Worm (Caenorhabditis elegans) whole organism, L1 larva: ENCODE data around the gene rack-1.

Experiments used
- C04F5.9 ChIP-seq: sonication (generic microtip); optimal IDR thresholded peaks from 2 replicates; lab custom pipeline; 2016; ENCODE audit warnings: missing genetic modification characterization, missing compliant biosample characterization
- C16A3.4 ChIP-seq: fragments of 150-350 bp; optimal IDR thresholded peaks from 2 replicates; lab custom pipeline; 2014; ENCODE audit warnings: missing biosample characterization, missing genetic modification characterization
- C34B4.2 ChIP-seq: sonication (generic microtip); optimal IDR thresholded peaks from 2 replicates; lab custom pipeline; 2017; ENCODE audit warnings: mild to moderate bottlenecking, missing genetic modification characterization, missing compliant biosample characterization
- F16B12.6 ChIP-seq: fragments of 150-350 bp; optimal IDR thresholded peaks from 2 replicates; lab custom pipeline; 2014; ENCODE audit warnings: missing biosample characterization, missing genetic modification characterization
- Y116A8C.19 ChIP-seq: sonication (generic microtip); optimal IDR thresholded peaks from 2 replicates; lab custom pipeline; 2016; ENCODE audit warnings: missing compliant biosample characterization, missing genetic modification characterization, borderline replicate concordance
- aly-2 ChIP-seq: fragments of 150-350 bp; optimal IDR thresholded peaks from 2 replicates; lab custom pipeline; 2014; ENCODE audit warnings: missing biosample characterization, missing genetic modification characterization
- ceh-63 ChIP-seq: fragments of 200-800 bp; sonication (Bioruptor generic); optimal IDR thresholded peaks from 2 replicates; lab custom pipeline; 2018; ENCODE audit warnings: mild to moderate bottlenecking, missing genetic modification characterization, missing compliant biosample characterization
- ceh-8 ChIP-seq: fragments of 200-800 bp; sonication (Bioruptor generic); optimal IDR thresholded peaks from 2 replicates; lab custom pipeline; 2018; ENCODE audit warnings: mild to moderate bottlenecking, missing genetic modification characterization, moderate library complexity, missing compliant biosample characterization
- ceh-82 ChIP-seq, 3 experiments: fragments of 150-350 bp in 1 of 3; sonication (generic microtip) in 2 of 3; optimal IDR thresholded peaks; 2 replicates each; lab custom pipeline; 2014 to 2017; ENCODE audit warnings: missing biosample characterization in 3 of 3, missing genetic modification characterization in 3 of 3
- ceh-88 ChIP-seq: fragments of 200-800 bp; sonication (Bioruptor generic); IDR thresholded peaks from 2 replicates; pipeline ENCODE4 v1.3.6; 2022; ENCODE audit warnings: missing genetic modification characterization, missing compliant biosample characterization
- ceh-90 ChIP-seq: sonication (generic microtip); optimal IDR thresholded peaks from 2 replicates; lab custom pipeline; 2016; ENCODE audit warnings: missing genetic modification characterization, missing compliant biosample characterization
- dpl-1 ChIP-seq, 3 experiments: fragments of 150-350 bp in 2 of 3; sonication (generic microtip) in 1 of 3; optimal IDR thresholded peaks; 2 replicates each; lab custom pipeline; 2014 to 2017; ENCODE audit warnings: missing biosample characterization in 3 of 3, missing genetic modification characterization in 3 of 3, missing genetic modification reagents in 3 of 3
- egl-13 ChIP-seq: sonication (generic microtip); optimal IDR thresholded peaks from 2 replicates; lab custom pipeline; 2016; ENCODE audit warnings: missing genotype, missing genetic modification reagents, missing genetic modification characterization, missing compliant biosample characterization
- elt-3 ChIP-seq, 6 experiments: fragments of 150-350 bp in 1 of 6; sonication (generic microtip); optimal IDR thresholded peaks; 2 replicates each; lab custom pipeline; 2017 to 2018; ENCODE audit warnings: missing biosample characterization in 6 of 6, missing genetic modification characterization in 6 of 6, inconsistent platforms in 1 of 6
- ets-5 ChIP-seq: fragments of 200-800 bp; sonication (Bioruptor generic); IDR thresholded peaks from 2 replicates; pipeline ENCODE4 v1.3.6; 2022; ENCODE audit warnings: missing genetic modification characterization, missing compliant biosample characterization
- fkh-10 ChIP-seq: sonication (generic microtip); optimal IDR thresholded peaks from 2 replicates; lab custom pipeline; 2017; ENCODE audit warnings: missing biosample characterization, missing genetic modification reagents, missing genetic modification characterization
- hlh-4 ChIP-seq: sonication (generic microtip); optimal IDR thresholded peaks from 2 replicates; lab custom pipeline; 2016; ENCODE audit warnings: mild to moderate bottlenecking, missing genetic modification characterization, missing compliant biosample characterization
- hpl-2 ChIP-seq: fragments of 150-350 bp; optimal IDR thresholded peaks from 2 replicates; lab custom pipeline; 2014; ENCODE audit warnings: missing biosample characterization, missing genetic modification reagents, missing genetic modification characterization
- irx-1 ChIP-seq: sonication (generic microtip); optimal IDR thresholded peaks from 2 replicates; lab custom pipeline; 2016; ENCODE audit warnings: missing genetic modification characterization, missing compliant biosample characterization
- lin-13 ChIP-seq: fragments of 150-350 bp; optimal IDR thresholded peaks from 2 replicates; lab custom pipeline; 2014; ENCODE audit warnings: missing biosample characterization, missing genetic modification reagents, missing genetic modification characterization
- lin-15B ChIP-seq: fragments of 150-350 bp; sonication (generic microtip); optimal IDR thresholded peaks from 3 replicates; lab custom pipeline; 2014; ENCODE audit warnings: missing biosample characterization, missing genetic modification characterization
- lin-35 ChIP-seq, 2 experiments: fragments of 150-350 bp; optimal IDR thresholded peaks; 2 replicates each; lab custom pipeline; 2014; ENCODE audit warnings: missing biosample characterization in 2 of 2, missing genetic modification characterization in 2 of 2, missing genetic modification reagents in 2 of 2
- mef-2 ChIP-seq: fragments of 150-350 bp; optimal IDR thresholded peaks from 2 replicates; lab custom pipeline; 2014; ENCODE audit warnings: missing biosample characterization, missing genetic modification characterization
- mep-1 ChIP-seq: fragments of 150-350 bp; optimal IDR thresholded peaks from 2 replicates; lab custom pipeline; 2014; ENCODE audit warnings: missing biosample characterization, missing genetic modification characterization
- nhr-20 ChIP-seq: sonication (generic microtip); optimal IDR thresholded peaks from 2 replicates; lab custom pipeline; 2016; ENCODE audit warnings: mild to moderate bottlenecking, missing genetic modification characterization, missing compliant biosample characterization
- nhr-237 ChIP-seq: fragments of 150-350 bp; optimal IDR thresholded peaks from 2 replicates; lab custom pipeline; 2014; ENCODE audit warnings: missing biosample characterization, missing genetic modification characterization
- nhr-47 ChIP-seq: sonication (generic microtip); optimal IDR thresholded peaks from 2 replicates; lab custom pipeline; 2016; ENCODE audit warnings: mild to moderate bottlenecking, missing genetic modification characterization, moderate library complexity, missing compliant biosample characterization
- nhr-71 ChIP-seq: sonication (generic microtip); optimal IDR thresholded peaks from 2 replicates; lab custom pipeline; 2016; ENCODE audit warnings: mild to moderate bottlenecking, missing genetic modification characterization, moderate library complexity, missing compliant biosample characterization
- nhr-76 ChIP-seq: sonication (generic microtip); optimal IDR thresholded peaks from 2 replicates; lab custom pipeline; 2017; ENCODE audit warnings: missing biosample characterization, missing genetic modification characterization
- nhr-77 ChIP-seq: fragments of 150-350 bp; optimal IDR thresholded peaks from 2 replicates; lab custom pipeline; 2014; ENCODE audit warnings: missing biosample characterization, missing genetic modification characterization
- nhr-84 ChIP-seq: sonication (generic microtip); optimal IDR thresholded peaks from 2 replicates; lab custom pipeline; 2017; ENCODE audit warnings: missing biosample characterization, missing genetic modification characterization
- nhr-85 ChIP-seq: sonication (generic microtip); peaks from one replicate; lab custom pipeline; 2016; ENCODE audit warnings: missing genetic modification characterization, inconsistent platforms, missing compliant biosample characterization
- nhr-90 ChIP-seq: sonication (generic microtip); optimal IDR thresholded peaks from 2 replicates; lab custom pipeline; 2016; ENCODE audit warnings: mild to moderate bottlenecking, missing genetic modification characterization, missing compliant biosample characterization; ENCODE audit not compliant: poor library complexity
- pag-3 ChIP-seq: sonication (generic microtip); optimal IDR thresholded peaks from 2 replicates; lab custom pipeline; 2017; ENCODE audit warnings: missing genetic modification characterization, mild to moderate bottlenecking, missing compliant biosample characterization, antibody characterized with exemption, borderline replicate concordance; ENCODE audit not compliant: insufficient read depth
- pax-3 ChIP-seq: fragments of 200-800 bp; sonication (Bioruptor generic); optimal IDR thresholded peaks from 2 replicates; lab custom pipeline; 2018; ENCODE audit warnings: mild to moderate bottlenecking, missing genetic modification characterization, moderate library complexity, missing compliant biosample characterization
- pqm-1 ChIP-seq: sonication (generic microtip); optimal IDR thresholded peaks from 3 replicates; lab custom pipeline; 2017; ENCODE audit warnings: missing biosample characterization, missing genetic modification characterization
- skn-1 ChIP-seq: fragments of 150-350 bp; optimal IDR thresholded peaks from 2 replicates; lab custom pipeline; 2014; ENCODE audit warnings: missing biosample characterization, missing genetic modification characterization
- snpc-4 ChIP-seq: fragments of 150-350 bp; optimal IDR thresholded peaks from 2 replicates; lab custom pipeline; 2014; ENCODE audit warnings: missing biosample characterization, missing genetic modification characterization
- snu-23 ChIP-seq: sonication (generic microtip); optimal IDR thresholded peaks from 2 replicates; lab custom pipeline; 2016; ENCODE audit warnings: missing genetic modification characterization, missing compliant biosample characterization
- sox-4 ChIP-seq: sonication (generic microtip); optimal IDR thresholded peaks from 2 replicates; lab custom pipeline; 2016; ENCODE audit warnings: missing genetic modification characterization, missing compliant biosample characterization
- sptf-1 ChIP-seq: fragments of 150-350 bp; optimal IDR thresholded peaks from 2 replicates; lab custom pipeline; 2014; ENCODE audit warnings: missing biosample characterization, missing genetic modification characterization
- tbx-2 ChIP-seq: sonication (generic microtip); optimal IDR thresholded peaks from 2 replicates; lab custom pipeline; 2016; ENCODE audit warnings: missing genetic modification characterization, missing compliant biosample characterization
- tlp-1 ChIP-seq: fragments of 150-350 bp; optimal IDR thresholded peaks from 2 replicates; lab custom pipeline; 2014; ENCODE audit warnings: missing biosample characterization, missing genetic modification characterization
- unc-130 ChIP-seq: fragments of 150-350 bp; optimal IDR thresholded peaks from 2 replicates; lab custom pipeline; 2017; ENCODE audit warnings: missing biosample characterization, missing genetic modification characterization, inconsistent platforms
- unc-86 ChIP-seq: sonication (generic microtip); optimal IDR thresholded peaks from 2 replicates; lab custom pipeline; 2016; ENCODE audit warnings: missing genetic modification characterization, missing compliant biosample characterization
- vab-15 ChIP-seq: sonication (generic microtip); optimal IDR thresholded peaks from 2 replicates; lab custom pipeline; 2017; ENCODE audit warnings: missing genotype, mild to moderate bottlenecking, missing genetic modification characterization, missing compliant biosample characterization
- zag-1 ChIP-seq: fragments of 150-350 bp; optimal IDR thresholded peaks from 2 replicates; lab custom pipeline; 2014; ENCODE audit warnings: missing biosample characterization, missing genetic modification characterization
- zip-4 ChIP-seq: fragments of 200-800 bp; sonication (Bioruptor generic); optimal IDR thresholded peaks from 2 replicates; lab custom pipeline; 2018; ENCODE audit warnings: mild to moderate bottlenecking, missing genetic modification characterization, moderate library complexity, missing compliant biosample characterization
- ztf-4 ChIP-seq: fragments of 150-350 bp; optimal IDR thresholded peaks from 2 replicates; lab custom pipeline; 2014; ENCODE audit warnings: missing biosample characterization, missing genetic modification characterization

Gene rack-1

ce11 chrIV:10176252-10176730, at the start of gene rack-1 (continued):
- TF ChIP-seq pag-3, result no peak
- no peak for TF ChIP-seq ets-5 (GFP tag; lab: Robert Waterston, UW)
- TF ChIP-seq nhr-76 (tag; lab: Kevin White, UChicago), result no peak
- no peak for TF ChIP-seq hlh-4 (tag; lab: Kevin White, UChicago)
- TF ChIP-seq pqm-1 (tag; lab: Kevin White, UChicago), result no peak
- peak; percentile 48 to 71 (median 52) for TF ChIP-seq dpl-1 (GFP tag; optimal IDR thresholded peaks at IDR 0.05; lab: Kevin White, UChicago)
- TF ChIP-seq mep-1 (tag; lab: Kevin White, UChicago), result peak; percentile 64
- TF ChIP-seq nhr-20 (tag; lab: Kevin White, UChicago), result peak; percentile 65
- peak; percentile 47 for TF ChIP-seq tbx-2
- peak; percentile 68 for TF ChIP-seq snu-23 (GFP tag; lab: Kevin White, UChicago)
- peak; percentile 58 for TF ChIP-seq unc-130 (tag; lab: Kevin White, UChicago)
- no peak for TF ChIP-seq mef-2 (tag; lab: Kevin White, UChicago)
- no peak for TF ChIP-seq C04F5.9 (tag; lab: Kevin White, UChicago)
- TF ChIP-seq ceh-63, result no peak
- no peak for TF ChIP-seq ztf-4 (tag; lab: Kevin White, UChicago)
- TF ChIP-seq nhr-47 (tag; lab: Kevin White, UChicago), result peak; percentile 59
- no peak for TF ChIP-seq nhr-84
- no peak for TF ChIP-seq zag-1
- peak; percentile 74 for TF ChIP-seq nhr-71 (tag; lab: Kevin White, UChicago)
- peak; percentile 66 to 70 for TF ChIP-seq lin-35 (GFP tag; optimal IDR thresholded peaks at IDR 0.05; lab: Kevin White, UChicago)
- TF ChIP-seq nhr-90, result peak; percentile 31
- TF ChIP-seq Y116A8C.19 (tag; lab: Kevin White, UChicago), result no peak
- peak; percentile 31 for TF ChIP-seq lin-15B (tag; lab: Kevin White, UChicago)
- no peak for TF ChIP-seq tlp-1
- TF ChIP-seq C34B4.2 (tag; lab: Kevin White, UChicago), result no peak
- TF ChIP-seq elt-3 (tag; optimal IDR thresholded peaks at IDR 0.05; lab: Kevin White, UChicago), result peak in 1 of 6 experiments; percentile 51
- no peak for TF ChIP-seq sptf-1
- TF ChIP-seq nhr-85 (tag; lab: Kevin White, UChicago), result peak; percentile 76
- peak in 2 of 3 experiments; percentile 32 to 75 for TF ChIP-seq ceh-82 (tag; optimal IDR thresholded peaks at IDR 0.05; lab: Kevin White, UChicago)
- no peak for TF ChIP-seq egl-13 (tag; lab: Kevin White, UChicago)
- peak; percentile 26 for TF ChIP-seq skn-1 (tag; lab: Kevin White, UChicago)

ce11 chrIV:10128446-10128845, 48.0 kb upstream of the rack-1 start:
- TF ChIP-seq sptf-1 (no peak), tlp-1 (no peak), nhr-237 (no peak), zip-4 (GFP tag; lab: Kevin White, UChicago) (no peak), lin-13 (GFP tag; lab: Kevin White, UChicago) (no peak), nhr-47 (tag; lab: Kevin White, UChicago) (no peak), pag-3 (no peak), snpc-4 (tag; lab: Kevin White, UChicago) (no peak)

- TF ChIP-seq aly-2 (no peak), hpl-2 (no peak), vab-15 (tag; lab: Kevin White, UChicago) (peak; percentile 23), unc-86 (tag; lab: Kevin White, UChicago) (peak; percentile 24), nhr-20 (tag; lab: Kevin White, UChicago) (peak; percentile 68), nhr-85 (tag; lab: Kevin White, UChicago) (peak; percentile 85), ceh-90 (tag; lab: Kevin White, UChicago) (no peak), C16A3.4 (peak; percentile 75), skn-1 (tag; lab: Kevin White, UChicago) (peak; percentile 75), pax-3 (tag; lab: Kevin White, UChicago) (peak; percentile 23), ceh-88 (GFP tag; lab: Robert Waterston, UW) (no peak; the same call in 1 of the 2 replicates), sox-4 (tag; lab: Kevin White, UChicago) (no peak), snu-23 (GFP tag; lab: Kevin White, UChicago) (peak; percentile 83), ceh-8 (no peak), mep-1 (tag; lab: Kevin White, UChicago) (peak; percentile 85), nhr-84 (no peak), irx-1 (peak; percentile 10), zip-4 (GFP tag; lab: Kevin White, UChicago) (no peak), nhr-77 (tag; lab: Kevin White, UChicago) (peak; percentile 78), ceh-82 (tag; optimal IDR thresholded peaks at IDR 0.05; lab: Kevin White, UChicago) (peak in 1 of 3 experiments; percentile 71), fkh-10 (GFP tag; lab: Kevin White, UChicago) (no peak), egl-13 (tag; lab: Kevin White, UChicago) (no peak), F16B12.6 (tag; lab: Kevin White, UChicago) (peak; percentile 45), dpl-1 (GFP tag; optimal IDR thresholded peaks at IDR 0.05; lab: Kevin White, UChicago) (peak; percentile 92 to 94 (median 92))
Observed at ce11 chrIV:10128906-10129386, 47.5 kb upstream of the rack-1 start, which contains the start of the genes gtbp-1 and K08F4.3. TSS of gene gtbp-1 (minus strand) at chrIV:10128956. TSS of gene K08F4.3 (plus strand) at chrIV:10129257.
